Fruit fly (Drosophila melanogaster): ENCODE measurements around the gene CG14645.

CG14645 gene

DNA sequence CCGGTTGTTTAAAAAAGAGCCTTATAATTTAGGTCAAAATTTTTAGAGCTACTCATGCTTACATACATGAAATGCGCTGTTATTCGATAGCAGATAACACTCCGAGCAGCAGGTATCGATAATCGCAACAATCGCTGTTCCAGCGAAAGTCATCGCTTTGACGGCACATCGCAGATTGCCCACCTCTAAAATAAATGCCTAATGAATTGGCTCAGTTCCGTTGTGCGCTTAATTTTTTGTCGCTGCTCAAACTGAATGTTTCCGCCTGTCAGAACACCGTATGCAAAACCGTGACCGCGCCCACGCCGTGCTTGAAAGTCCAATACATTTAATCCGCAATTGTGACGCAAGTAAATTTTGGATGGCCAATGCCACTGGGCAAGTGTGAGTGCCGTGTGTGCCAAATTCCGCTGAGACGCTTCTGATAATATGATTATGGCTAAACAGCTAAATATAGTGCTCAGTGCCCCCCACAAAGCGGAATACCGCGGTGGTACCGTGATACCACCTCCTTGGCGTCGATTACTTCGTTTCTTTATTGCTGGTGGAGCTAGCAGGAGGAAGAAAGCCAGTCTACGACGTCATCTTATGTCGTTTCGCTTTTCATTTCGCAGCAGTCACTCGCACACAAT lies 15.3 kb upstream of the CG14645 start, which contains the start of gene CG9795:
CG9795 (plus strand) TSS at position 177 of the 632 bp plus-strand sequence.
- TF ChIP-seq Six4 (GFP tag; optimal IDR thresholded peaks at IDR 0.05) (no peak), CG3281 (GFP tag; optimal IDR thresholded peaks at IDR 0.05) (peak; percentile 19), Hr3 (GFP tag; optimal IDR thresholded peaks at IDR 0.05) (peak; percentile 55), luna (GFP tag; optimal IDR thresholded peaks at IDR 0.05) (no peak), TFAM (GFP tag; optimal IDR thresholded peaks at IDR 0.05) (no peak), pum (GFP tag; optimal IDR thresholded peaks at IDR 0.05) (peak; percentile 4), Opbp (GFP tag; IDR thresholded peaks at IDR 0.05; ENCODE audit: partially characterized antibody) (peak; percentile 92), ash1 (GFP tag; optimal IDR thresholded peaks at IDR 0.05) (no peak), ken (GFP tag; IDR thresholded peaks at IDR 0.05) (no peak), so (GFP tag; IDR thresholded peaks at IDR 0.05) (no peak), Hand (GFP tag; optimal IDR thresholded peaks at IDR 0.05) (peak; percentile 28), crc (GFP tag; optimal IDR thresholded peaks at IDR 0.05) (peak; percentile 20), CG14441 (GFP tag; IDR thresholded peaks at IDR 0.05) (no peak), CG10274 (GFP tag; optimal IDR thresholded peaks at IDR 0.05) (no peak), Antp (GFP tag; optimal IDR thresholded peaks at IDR 0.05) (peak; percentile 49), CG7786 (GFP tag; optimal IDR thresholded peaks at IDR 0.05) (peak; percentile 44), Bteb2 (GFP tag; optimal IDR thresholded peaks at IDR 0.05) (no peak), cwo (GFP tag; optimal IDR thresholded peaks at IDR 0.05) (no peak), ATbp (GFP tag; optimal IDR thresholded peaks at IDR 0.05) (no peak), CG30403 (GFP tag; optimal IDR thresholded peaks at IDR 0.05) (peak; percentile 38), Mes4 (GFP tag; optimal IDR thresholded peaks at IDR 0.05) (no peak), stc (GFP tag; IDR thresholded peaks at IDR 0.05) (no peak), zf30C (GFP tag; optimal IDR thresholded peaks at IDR 0.05) (no peak), pros (GFP tag; optimal IDR thresholded peaks at IDR 0.05) (no peak), CoRest (tag; optimal IDR thresholded peaks at IDR 0.05) (no peak), sens-2 (GFP tag; IDR thresholded peaks at IDR 0.05) (no peak), slou (GFP tag; optimal IDR thresholded peaks at IDR 0.05) (no peak), CG14710 (tag; optimal IDR thresholded peaks at IDR 0.05) (peak; percentile 44), HLH54F (GFP tag; optimal IDR thresholded peaks at IDR 0.05) (peak; percentile 18), CG18619 (GFP tag; optimal IDR thresholded peaks at IDR 0.05) (no peak), yki (optimal IDR thresholded peaks at IDR 0.05) (no peak), Nf-YC (tag; optimal IDR thresholded peaks at IDR 0.05) (peak; percentile 42), ham (GFP tag; IDR thresholded peaks at IDR 0.05) (no peak), ci (GFP tag; IDR thresholded peaks at IDR 0.05) (no peak; the same call in 2 of the 3 replicates), twi (tag; optimal IDR thresholded peaks at IDR 0.05) (no peak), hkb (optimal IDR thresholded peaks at IDR 0.05) (no peak), hkb (GFP tag; IDR thresholded peaks at IDR 0.05) (peak; percentile 75), CkIIα-i1 (GFP tag; IDR thresholded peaks at IDR 0.05) (no peak), gsb (GFP tag; IDR thresholded peaks at IDR 0.05) (no peak), CG8089 (GFP tag; optimal IDR thresholded peaks at IDR 0.05) (no peak), D (optimal IDR thresholded peaks at IDR 0.05) (no peak), D (GFP tag; optimal IDR thresholded peaks at IDR 0.05) (no peak), Sox102F (GFP tag; optimal IDR thresholded peaks at IDR 0.05) (no peak), esg (GFP tag; conservative IDR thresholded peaks at IDR 0.05) (no peak), CG17829 (tag; optimal IDR thresholded peaks at IDR 0.05) (peak; percentile 30), MBD-R2 (GFP tag; IDR thresholded peaks at IDR 0.05) (peak; percentile 83), vfl (GFP tag; optimal IDR thresholded peaks at IDR 0.05) (peak; percentile 25), CG2875 (GFP tag; optimal IDR thresholded peaks at IDR 0.05) (no peak), Elba2 (GFP tag; optimal IDR thresholded peaks at IDR 0.05) (no peak), disco-r (GFP tag; optimal IDR thresholded peaks at IDR 0.05) (no peak), Ptx1 (GFP tag; IDR thresholded peaks at IDR 0.05) (no peak), Rx (GFP tag; IDR thresholded peaks at IDR 0.05) (no peak), CG9876 (GFP tag; optimal IDR thresholded peaks at IDR 0.05) (no peak)

Measured in whole organism, embryonic.